Worm (Caenorhabditis elegans) whole organism, midembryonic: ENCODE measurements around the gene Y57G11C.1130.
"Not testable (repeated sequence)": the region's sequence is repeated elsewhere in the genome, so short reads cannot be mapped to it uniquely, and the experiment has no call there.

ENCODE experiments used
- cog-1 ChIP-seq: sonication (generic microtip); optimal IDR thresholded peaks from 2 replicates; lab custom pipeline; 2016; ENCODE audit warnings: missing genetic modification characterization, missing compliant biosample characterization
- flt-1 ChIP-seq: fragments of 200-800 bp; sonication (Bioruptor generic); IDR thresholded peaks from 2 replicates; pipeline ENCODE4 v1.3.6; 2022; ENCODE audit warnings: missing genetic modification characterization, missing compliant biosample characterization
- klf-2 ChIP-seq: fragments of 200-800 bp; sonication (Bioruptor generic); conservative IDR thresholded peaks from 2 replicates; pipeline ENCODE4 v1.3.6; 2022; ENCODE audit warnings: missing genetic modification reagents, missing genetic modification characterization, missing compliant biosample characterization
- ref-1 ChIP-seq: fragments of 200-800 bp; sonication (Bioruptor generic); conservative IDR thresholded peaks from 2 replicates; pipeline ENCODE4 v1.3.6; 2022; ENCODE audit warnings: missing genetic modification reagents, missing genetic modification characterization, missing compliant biosample characterization
- tab-1 ChIP-seq: fragments of 200-800 bp; sonication (Bioruptor generic); IDR thresholded peaks from 2 replicates; pipeline ENCODE4 v1.3.6; 2022; ENCODE audit warnings: missing genetic modification characterization, missing compliant biosample characterization
- ztf-23 ChIP-seq: fragments of 200-800 bp; sonication (Bioruptor generic); IDR thresholded peaks from 2 replicates; pipeline ENCODE4 v1.3.6; 2022; ENCODE audit warnings: missing genetic modification reagents, missing genetic modification characterization, missing compliant biosample characterization

ce11 chrIV:14763348-14763747 lies 19.0 kb upstream of the Y57G11C.1130 start:
- TF ChIP-seq cog-1 (tag; lab: Kevin White, UChicago): peak; percentile 12
- TF ChIP-seq flt-1, klf-2, ref-1, ztf-23, tab-1 (GFP tag; lab: Robert Waterston, UW): not testable (repeated sequence)
